Worm (Caenorhabditis elegans): ENCODE measurements around the gene M01D1.12.

The M01D1.12 gene

ce11 chrII:1056844-1057243, 30.1 kb downstream of the M01D1.12 start:
- no peak for TF ChIP-seq spr-1 (tag; optimal IDR thresholded peaks at IDR 0.05)
- no peak for TF ChIP-seq unc-62 (GFP tag; optimal IDR thresholded peaks at IDR 0.05 in 1 of 2)
- TF ChIP-seq unc-62 (tag; optimal IDR thresholded peaks at IDR 0.05): no peak
- no peak for TF ChIP-seq lsy-2 (tag; optimal IDR thresholded peaks at IDR 0.05)
- TF ChIP-seq nhr-28 (tag; optimal IDR thresholded peaks at IDR 0.05): peak; percentile 80
- no peak for TF ChIP-seq aly-2 (tag; optimal IDR thresholded peaks at IDR 0.05)
- TF ChIP-seq mdl-1 (tag; optimal IDR thresholded peaks at IDR 0.05): no peak
- TF ChIP-seq Y105C5A.15 (GFP tag; IDR thresholded peaks at IDR 0.05): no peak
- TF ChIP-seq T20F7.1 (GFP tag; optimal IDR thresholded peaks at IDR 0.05): no peak
- no peak for TF ChIP-seq nhr-42 (GFP tag; IDR thresholded peaks at IDR 0.05)
- no peak for TF ChIP-seq F49E8.2 (tag; optimal IDR thresholded peaks at IDR 0.05; ENCODE audit: borderline replicate concordance)
- peak; percentile 77; the same call in 1 of the 2 replicates for TF ChIP-seq lin-1 (GFP tag; IDR thresholded peaks at IDR 0.05)
- no peak for TF ChIP-seq skn-1 (tag; optimal IDR thresholded peaks at IDR 0.05)
- TF ChIP-seq hmg-1.1 (GFP tag; IDR thresholded peaks at IDR 0.05): no peak
- no peak for TF ChIP-seq mes-2 (tag; optimal IDR thresholded peaks at IDR 0.05; ENCODE audit: poor library complexity, severe bottlenecking)
- TF ChIP-seq aha-1 (tag): no peak
- TF ChIP-seq unc-39 (tag; optimal IDR thresholded peaks at IDR 0.05): no peak
- no peak for TF ChIP-seq lin-38 (GFP tag; IDR thresholded peaks at IDR 0.05)
- TF ChIP-seq madf-9 (GFP tag; conservative IDR thresholded peaks at IDR 0.05): no peak
- TF ChIP-seq arid-1 (GFP tag; conservative IDR thresholded peaks at IDR 0.05): no peak
- TF ChIP-seq lin-39 (tag; optimal IDR thresholded peaks at IDR 0.05): no peak
- no peak for TF ChIP-seq F37D6.2 (tag; optimal IDR thresholded peaks at IDR 0.05)
- peak; percentile 56; the same call in 1 of the 2 replicates for TF ChIP-seq tra-1 (GFP tag; IDR thresholded peaks at IDR 0.05)
- no peak for TF ChIP-seq egl-27 (tag; optimal IDR thresholded peaks at IDR 0.05)
- no peak for TF ChIP-seq ceh-32 (tag; optimal IDR thresholded peaks at IDR 0.05; ENCODE audit: poor library complexity)
- TF ChIP-seq dmd-8 (GFP tag; IDR thresholded peaks at IDR 0.05): no peak
- TF ChIP-seq zip-11 (GFP tag; IDR thresholded peaks at IDR 0.05): no peak
- no peak for TF ChIP-seq nhr-48 (tag; optimal IDR thresholded peaks at IDR 0.05)
- TF ChIP-seq zip-2 (tag; optimal IDR thresholded peaks at IDR 0.05): no peak
- no peak for TF ChIP-seq hif-1 (tag; optimal IDR thresholded peaks at IDR 0.05)
- TF ChIP-seq T26A8.4 (GFP tag; IDR thresholded peaks at IDR 0.05): no peak
- TF ChIP-seq mxl-3 (GFP tag; optimal IDR thresholded peaks at IDR 0.05): peak; percentile 33
- TF ChIP-seq ceh-20 (GFP tag; IDR thresholded peaks at IDR 0.05): no peak
- TF ChIP-seq nhr-11 (tag; optimal IDR thresholded peaks at IDR 0.05): no peak
- no peak for TF ChIP-seq zfp-3 (GFP tag; conservative IDR thresholded peaks at IDR 0.05)
- peak; percentile 87 for TF ChIP-seq php-3 (GFP tag; IDR thresholded peaks at IDR 0.05)
- TF ChIP-seq dve-1 (tag; optimal IDR thresholded peaks at IDR 0.05; ENCODE audit: insufficient read depth): peak; percentile 60
- TF ChIP-seq daf-16 (GFP tag; optimal IDR thresholded peaks at IDR 0.05): peak in 1 of 2 experiments; percentile 70
- TF ChIP-seq daf-16 (tag; optimal IDR thresholded peaks at IDR 0.05): peak; percentile 99
- TF ChIP-seq madf-5 (GFP tag; IDR thresholded peaks at IDR 0.05): no peak
- no peak for TF ChIP-seq dpl-1 (GFP tag; optimal IDR thresholded peaks at IDR 0.05)
- TF ChIP-seq saeg-2 (GFP tag; IDR thresholded peaks at IDR 0.05): no peak
- TF ChIP-seq fkh-10 (GFP tag; optimal IDR thresholded peaks at IDR 0.05): no peak
- TF ChIP-seq unc-130 (GFP tag; optimal IDR thresholded peaks at IDR 0.05): no peak
- TF ChIP-seq ceh-62 (tag; optimal IDR thresholded peaks at IDR 0.05): no peak
- peak; percentile 32 for TF ChIP-seq nhr-102 (tag; optimal IDR thresholded peaks at IDR 0.05)
- no peak for TF ChIP-seq daf-8 (GFP tag; IDR thresholded peaks at IDR 0.05)
- no peak for TF ChIP-seq spr-3 (GFP tag; optimal IDR thresholded peaks at IDR 0.05)
- TF ChIP-seq attf-4 (tag; optimal IDR thresholded peaks at IDR 0.05): no peak
- peak; percentile 34 for TF ChIP-seq nhr-77 (tag; optimal IDR thresholded peaks at IDR 0.05)
- no peak for TF ChIP-seq tag-97 (GFP tag; IDR thresholded peaks at IDR 0.05)
- no peak for TF ChIP-seq ZK337.2 (GFP tag; IDR thresholded peaks at IDR 0.05)
- no peak for TF ChIP-seq ceh-44 (GFP tag; IDR thresholded peaks at IDR 0.05)

Data from whole organism, L4 larva.